Fruit fly (Drosophila melanogaster) whole organism, adult: ENCODE results near the gene CG13712.

Source experiments
- CG11617 ChIP-seq: fragments of 200-800 bp; sonication (Bioruptor generic); optimal IDR thresholded peaks from 2 replicates; lab custom pipeline; 2017; ENCODE audit warnings: mild to moderate bottlenecking, missing biosample characterization, missing genetic modification reagents, missing genetic modification characterization
- CG12768 ChIP-seq: fragments of 200-800 bp; sonication (Bioruptor generic); optimal IDR thresholded peaks from 2 replicates; lab custom pipeline; 2017; ENCODE audit warnings: missing biosample characterization, missing genetic modification characterization, mild to moderate bottlenecking, moderate library complexity, missing genetic modification reagents
- CG14711 ChIP-seq: fragments of 200-800 bp; sonication (Bioruptor generic); optimal IDR thresholded peaks from 2 replicates; lab custom pipeline; 2018; ENCODE audit warnings: missing biosample characterization, mild to moderate bottlenecking, missing genetic modification characterization, moderate library complexity
- CG1620 ChIP-seq: fragments of 200-800 bp; sonication (Bioruptor generic); optimal IDR thresholded peaks from 2 replicates; lab custom pipeline; 2016; ENCODE audit warnings: missing biosample characterization, missing genetic modification characterization
- CG33017 ChIP-seq: fragments of 200-800 bp; sonication (Bioruptor generic); optimal IDR thresholded peaks from 2 replicates; lab custom pipeline; 2018; ENCODE audit warnings: missing biosample characterization, mild to moderate bottlenecking, missing genetic modification characterization, moderate library complexity
- CG5204 ChIP-seq: fragments of 200-800 bp; sonication (Bioruptor generic); optimal IDR thresholded peaks from 2 replicates; lab custom pipeline; 2016; ENCODE audit warnings: missing biosample characterization, missing genetic modification characterization
- CG7045 ChIP-seq: fragments of 200-800 bp; sonication (Bioruptor generic); optimal IDR thresholded peaks from 2 replicates; lab custom pipeline; 2017; ENCODE audit warnings: missing biosample characterization, mild to moderate bottlenecking, missing genetic modification characterization
- CG7101 ChIP-seq: fragments of 200-800 bp; sonication (Bioruptor generic); optimal IDR thresholded peaks from 2 replicates; lab custom pipeline; 2018; ENCODE audit warnings: missing biosample characterization, mild to moderate bottlenecking, missing genetic modification characterization, moderate library complexity
- Clk ChIP-seq: fragments of 200-800 bp; sonication (Bioruptor generic); optimal IDR thresholded peaks from 2 replicates; lab custom pipeline; 2017; ENCODE audit warnings: missing biosample characterization, missing genetic modification characterization
- Crg-1 ChIP-seq: fragments of 200-800 bp; sonication (Bioruptor generic); optimal IDR thresholded peaks from 2 replicates; lab custom pipeline; 2016; ENCODE audit warnings: missing biosample characterization, missing genetic modification characterization
- Hr96 ChIP-seq: fragments of 200-800 bp; sonication (Bioruptor generic); optimal IDR thresholded peaks from 2 replicates; lab custom pipeline; 2016; ENCODE audit warnings: missing biosample characterization, missing genetic modification characterization
- Mnt ChIP-seq: fragments of 200-800 bp; sonication (Bioruptor generic); optimal IDR thresholded peaks from 2 replicates; lab custom pipeline; 2016; ENCODE audit warnings: missing biosample characterization, mild to moderate bottlenecking, missing genetic modification characterization
- bab1 ChIP-seq: fragments of 200-800 bp; sonication (Bioruptor generic); optimal IDR thresholded peaks from 3 replicates; lab custom pipeline; 2019; ENCODE audit warnings: missing biosample characterization, mild to moderate bottlenecking, missing genetic modification characterization, moderate library complexity
- cic ChIP-seq: fragments of 200-800 bp; sonication (Bioruptor generic); optimal IDR thresholded peaks from 2 replicates; lab custom pipeline; 2017; ENCODE audit warnings: missing biosample characterization, mild to moderate bottlenecking, missing genetic modification characterization, moderate library complexity
- cnc ChIP-seq, 2 experiments: fragments of >200 bp; optimal IDR thresholded peaks; 2 replicates each; lab custom pipeline; 2017
- kay ChIP-seq: fragments of 200-800 bp; sonication (Bioruptor generic); peaks from one replicate; lab custom pipeline; 2016; ENCODE audit warnings: missing biosample characterization, missing genetic modification characterization, borderline replicate concordance
- ovo ChIP-seq: fragments of 200-800 bp; sonication (Bioruptor generic); optimal IDR thresholded peaks from 2 replicates; lab custom pipeline; 2016; ENCODE audit warnings: missing biosample characterization, missing genetic modification characterization
- pad ChIP-seq: fragments of 200-800 bp; sonication (Bioruptor generic); optimal IDR thresholded peaks from 3 replicates; lab custom pipeline; 2017; ENCODE audit warnings: missing biosample characterization, missing genetic modification characterization, mild to moderate bottlenecking, moderate library complexity, missing genetic modification reagents
- tj ChIP-seq: fragments of 200-800 bp; sonication (Bioruptor generic); optimal IDR thresholded peaks from 3 replicates; lab custom pipeline; 2017; ENCODE audit warnings: missing biosample characterization, mild to moderate bottlenecking, missing genetic modification characterization, moderate library complexity
- toe ChIP-seq: fragments of 200-800 bp; sonication (Bioruptor generic); optimal IDR thresholded peaks from 2 replicates; lab custom pipeline; 2016; ENCODE audit warnings: missing biosample characterization, missing genetic modification characterization

CG13712 gene

dm6 chr3L:4708536-4708935 lies 1.2 kb downstream of the CG13712 start:
- TF ChIP-seq cnc (optimal IDR thresholded peaks at IDR 0.05; lab: Kevin White, UChicago) (no peak), kay (GFP tag; lab: Kevin White, UChicago) (no peak), cic (GFP tag; lab: Kevin White, UChicago) (no peak), CG1620 (GFP tag; lab: Kevin White, UChicago) (no peak), Clk (GFP tag; lab: Kevin White, UChicago) (no peak), Hr96 (GFP tag; lab: Kevin White, UChicago) (no peak), CG14711 (no peak), ovo (GFP tag; lab: Kevin White, UChicago) (no peak), toe (GFP tag; lab: Kevin White, UChicago) (no peak), pad (no peak), CG7045 (no peak), CG33017 (no peak), bab1 (no peak), CG12768 (GFP tag; lab: Kevin White, UChicago) (no peak), CG11617 (GFP tag; lab: Kevin White, UChicago) (no peak), Crg-1 (GFP tag; lab: Kevin White, UChicago) (no peak), Mnt (GFP tag; lab: Kevin White, UChicago) (no peak), CG7101 (tag; lab: Kevin White, UChicago) (no peak), CG5204 (GFP tag; lab: Kevin White, UChicago) (no peak), tj (GFP tag; lab: Kevin White, UChicago) (no peak)

DNA sequence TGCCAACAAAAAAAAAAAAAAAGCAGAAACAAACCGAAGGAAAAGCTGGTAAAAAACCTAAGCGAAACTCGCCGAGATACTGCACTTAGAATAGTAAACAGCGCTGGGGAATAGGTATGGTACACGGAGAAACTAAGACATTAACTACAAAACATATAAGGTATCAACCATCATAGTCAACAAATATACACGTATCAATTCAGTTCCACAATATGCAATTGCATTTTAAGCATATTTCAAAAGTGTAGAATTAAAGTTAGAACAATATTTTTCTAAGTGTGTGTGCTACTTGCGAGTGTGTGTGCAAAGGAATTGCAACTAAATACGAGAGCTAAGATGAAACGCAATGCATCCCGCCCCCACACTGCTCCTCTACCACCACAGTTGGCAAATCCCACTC lies 1.9 kb downstream of the CG13712 start:
- TF ChIP-seq Clk (GFP tag; lab: Kevin White, UChicago) = no peak
- no peak for TF ChIP-seq CG33017
- no peak for TF ChIP-seq CG12768 (GFP tag; lab: Kevin White, UChicago)
- no peak for TF ChIP-seq CG5204 (GFP tag; lab: Kevin White, UChicago)
- no peak for TF ChIP-seq pad
- TF ChIP-seq Hr96 (GFP tag; lab: Kevin White, UChicago) = no peak

dm6 chr3L:4702003-4702402 lies 7.7 kb downstream of the CG13712 start:
- TF ChIP-seq Clk (GFP tag; lab: Kevin White, UChicago) (no peak), CG1620 (GFP tag; lab: Kevin White, UChicago) (no peak), Crg-1 (GFP tag; lab: Kevin White, UChicago) (no peak), tj (GFP tag; lab: Kevin White, UChicago) (no peak), toe (GFP tag; lab: Kevin White, UChicago) (no peak), cic (GFP tag; lab: Kevin White, UChicago) (no peak), CG33017 (no peak), CG12768 (GFP tag; lab: Kevin White, UChicago) (no peak), pad (no peak)

DNA sequence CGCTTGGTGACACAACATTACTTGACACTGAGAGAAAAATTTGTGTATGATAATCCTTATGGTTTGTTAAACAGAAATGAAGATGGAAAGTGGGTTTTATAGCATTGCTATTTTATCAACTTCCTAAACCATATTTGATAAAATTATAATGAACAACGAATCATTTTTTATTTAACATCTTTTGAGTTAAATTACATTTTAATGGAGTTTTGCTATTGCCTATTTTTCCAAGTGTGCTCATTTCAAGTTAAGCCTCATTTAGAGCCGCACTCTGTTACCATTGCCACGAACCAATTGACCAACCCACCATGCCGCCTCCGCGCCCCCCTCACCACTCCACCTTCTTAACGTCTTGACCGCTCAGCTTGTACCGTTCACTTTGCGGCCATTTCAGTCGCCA lies 9.6 kb downstream of the CG13712 start:
- TF ChIP-seq Mnt (GFP tag; lab: Kevin White, UChicago) (no peak), CG12768 (GFP tag; lab: Kevin White, UChicago) (no peak), pad (no peak), CG7101 (tag; lab: Kevin White, UChicago) (no peak), CG14711 (no peak)

- TF ChIP-seq CG12768 (GFP tag; lab: Kevin White, UChicago) = no peak
- TF ChIP-seq tj (GFP tag; lab: Kevin White, UChicago) = peak; percentile 83
Measured at dm6 chr3L:4698496-4698895, 11.2 kb downstream of the CG13712 start.

DNA sequence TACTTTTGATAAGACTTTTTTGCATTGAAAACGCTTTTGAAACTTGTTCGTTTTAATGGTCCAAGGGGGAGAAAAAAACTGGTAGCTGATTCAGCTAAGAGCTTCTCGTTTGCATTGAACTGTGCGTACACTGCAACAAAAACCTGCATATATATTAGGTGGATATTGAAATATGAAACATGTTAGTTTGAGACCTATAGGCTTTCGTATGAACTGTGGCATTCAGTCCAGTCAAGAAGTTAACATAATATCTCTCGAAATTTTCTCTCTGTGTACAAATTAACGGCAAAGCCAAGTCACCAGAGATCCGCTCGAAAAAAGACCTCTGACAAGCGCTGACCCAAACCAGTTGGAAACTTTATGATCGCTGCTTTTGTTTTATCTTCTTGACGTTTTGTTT lies 11.7 kb downstream of the CG13712 start:
- TF ChIP-seq CG12768 (GFP tag; lab: Kevin White, UChicago) (no peak), CG1620 (GFP tag; lab: Kevin White, UChicago) (no peak), bab1 (no peak), CG14711 (no peak), pad (no peak), Hr96 (GFP tag; lab: Kevin White, UChicago) (no peak), cnc (optimal IDR thresholded peaks at IDR 0.05; lab: Kevin White, UChicago) (no peak), CG7101 (tag; lab: Kevin White, UChicago) (no peak), CG5204 (GFP tag; lab: Kevin White, UChicago) (peak; percentile 38), Crg-1 (GFP tag; lab: Kevin White, UChicago) (no peak), CG33017 (no peak), CG7045 (peak; percentile 46), cic (GFP tag; lab: Kevin White, UChicago) (no peak), kay (GFP tag; lab: Kevin White, UChicago) (no peak), Clk (GFP tag; lab: Kevin White, UChicago) (no peak), ovo (GFP tag; lab: Kevin White, UChicago) (no peak), CG11617 (GFP tag; lab: Kevin White, UChicago) (no peak)

DNA sequence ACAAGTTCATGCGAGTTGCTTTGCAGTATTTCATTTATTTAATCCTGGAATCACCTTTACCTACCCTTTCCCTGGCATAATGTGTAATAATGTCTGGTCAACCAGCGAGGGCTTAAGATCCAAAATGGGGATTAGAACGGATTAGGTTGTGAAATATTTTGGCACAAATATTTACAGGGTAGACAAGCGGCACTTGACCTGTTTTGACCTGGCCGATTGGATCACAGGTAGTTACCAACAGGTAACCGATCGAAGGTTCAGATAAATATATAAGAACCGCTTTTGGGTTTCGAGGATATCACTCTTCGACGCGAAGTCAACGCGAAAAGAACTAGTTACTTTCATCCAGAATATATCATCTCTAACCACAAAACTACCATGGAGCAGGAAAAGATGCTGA lies 12.4 kb downstream of the CG13712 start, which contains the start of gene CG13713:
TSS of gene CG13713 (plus strand) at position 301 of the 400 bp plus-strand sequence.
- TF ChIP-seq CG1620 (GFP tag; lab: Kevin White, UChicago) (no peak), CG7101 (tag; lab: Kevin White, UChicago) (no peak), CG33017 (no peak), Mnt (GFP tag; lab: Kevin White, UChicago) (no peak), Hr96 (GFP tag; lab: Kevin White, UChicago) (no peak), cic (GFP tag; lab: Kevin White, UChicago) (no peak), pad (no peak), tj (GFP tag; lab: Kevin White, UChicago) (no peak), Crg-1 (GFP tag; lab: Kevin White, UChicago) (no peak)
